Worm (Caenorhabditis elegans) whole organism, early embryonic: ENCODE data around the gene hpo-38.

Source experiments
- B0310.2 ChIP-seq: sonication (generic microtip); optimal IDR thresholded peaks from 2 replicates; lab custom pipeline; 2016; ENCODE audit warnings: mild to moderate bottlenecking, missing genetic modification characterization, missing compliant biosample characterization
- F13C5.2 ChIP-seq: sonication (generic microtip); optimal IDR thresholded peaks from 2 replicates; lab custom pipeline; 2017; ENCODE audit warnings: mild to moderate bottlenecking, missing genetic modification characterization, inconsistent platforms, missing compliant biosample characterization
- aly-1 ChIP-seq: sonication (generic microtip); optimal IDR thresholded peaks from 2 replicates; lab custom pipeline; 2016; ENCODE audit warnings: missing genetic modification characterization, missing compliant biosample characterization
- ama-1 ChIP-seq: fragments of 150-350 bp; optimal IDR thresholded peaks from 2 replicates; lab custom pipeline; 2014
- ceh-36 ChIP-seq: sonication (generic microtip); optimal IDR thresholded peaks from 2 replicates; lab custom pipeline; 2016; ENCODE audit warnings: missing genetic modification characterization, inconsistent platforms, missing compliant biosample characterization
- ets-7 ChIP-seq: sonication (generic microtip); optimal IDR thresholded peaks from 2 replicates; lab custom pipeline; 2016; ENCODE audit warnings: missing genotype, missing genetic modification characterization, missing compliant biosample characterization
- flt-1 ChIP-seq: fragments of 200-800 bp; sonication (Bioruptor generic); IDR thresholded peaks from 2 replicates; pipeline ENCODE4 v1.3.6; 2022; ENCODE audit warnings: missing genetic modification characterization, missing compliant biosample characterization
- hmg-4 ChIP-seq: fragments of 200-800 bp; sonication (Bioruptor generic); optimal IDR thresholded peaks from 2 replicates; lab custom pipeline; 2018; ENCODE audit warnings: mild to moderate bottlenecking, missing genetic modification characterization, missing compliant biosample characterization
- hnd-1 ChIP-seq: sonication (generic microtip); optimal IDR thresholded peaks from 2 replicates; lab custom pipeline; 2016; ENCODE audit warnings: missing genetic modification characterization, missing compliant biosample characterization
- sea-1 ChIP-seq: fragments of 200-800 bp; sonication (Bioruptor generic); conservative IDR thresholded peaks from 2 replicates; pipeline ENCODE4 v1.3.6; 2022; ENCODE audit warnings: missing genetic modification characterization, missing compliant biosample characterization
- tbx-11 ChIP-seq: fragments of 200-800 bp; sonication (Bioruptor generic); IDR thresholded peaks from 2 replicates; pipeline ENCODE4 v1.3.6; 2022; ENCODE audit warnings: missing genetic modification characterization, missing compliant biosample characterization
- tbx-37 ChIP-seq: fragments of 200-800 bp; sonication (Bioruptor generic); conservative IDR thresholded peaks from 2 replicates; pipeline ENCODE4 v1.3.6; 2022; ENCODE audit warnings: missing genetic modification reagents, missing genetic modification characterization, missing compliant biosample characterization
- tra-4 ChIP-seq: sonication (generic microtip); optimal IDR thresholded peaks from 2 replicates; lab custom pipeline; 2017; ENCODE audit warnings: missing genetic modification characterization, missing compliant biosample characterization

- TF ChIP-seq ama-1 (lab: Kevin White, UChicago), result no peak
- no peak for TF ChIP-seq hnd-1 (tag; lab: Kevin White, UChicago)
- TF ChIP-seq B0310.2 (tag; lab: Kevin White, UChicago), result no peak
- TF ChIP-seq ceh-36 (tag; lab: Kevin White, UChicago), result no peak
- no peak for TF ChIP-seq tbx-37 (GFP tag; lab: Robert Waterston, UW)
- no peak for TF ChIP-seq ets-7
- TF ChIP-seq aly-1 (tag; lab: Kevin White, UChicago), result no peak
- no peak for TF ChIP-seq flt-1 (GFP tag; lab: Robert Waterston, UW)
- no peak for TF ChIP-seq hmg-4 (GFP tag; lab: Kevin White, UChicago)
- no peak for TF ChIP-seq sea-1 (GFP tag; lab: Robert Waterston, UW)
- no peak for TF ChIP-seq tbx-11 (GFP tag; lab: Robert Waterston, UW)
- TF ChIP-seq F13C5.2 (tag; lab: Kevin White, UChicago), result no peak
- no peak for TF ChIP-seq tra-4 (tag; lab: Kevin White, UChicago)
Observed at ce11 chrIII:220368-220767, 9.9 kb upstream of the hpo-38 start.
